Worm (Caenorhabditis elegans) whole organism, L3 larva: ENCODE results near the gene dhs-31.

Experiments
- aly-2 ChIP-seq: fragments of 150-350 bp; optimal IDR thresholded peaks from 2 replicates; lab custom pipeline; 2014; ENCODE audit warnings: missing biosample characterization, missing genetic modification characterization
- ama-1 ChIP-seq: fragments of 150-350 bp; optimal IDR thresholded peaks from 2 replicates; lab custom pipeline; 2018
- ceh-16 ChIP-seq: sonication (generic microtip); optimal IDR thresholded peaks from 2 replicates; lab custom pipeline; 2017; ENCODE audit warnings: missing biosample characterization, missing genetic modification characterization
- ceh-28 ChIP-seq: fragments of 150-350 bp; optimal IDR thresholded peaks from 2 replicates; lab custom pipeline; 2014; ENCODE audit warnings: missing biosample characterization, missing genetic modification reagents, missing genetic modification characterization
- ceh-9 ChIP-seq: sonication (generic microtip); optimal IDR thresholded peaks from 2 replicates; lab custom pipeline; 2018; ENCODE audit warnings: missing biosample characterization, missing genetic modification characterization
- egl-27 ChIP-seq: sonication (generic microtip); optimal IDR thresholded peaks from 4 replicates; lab custom pipeline; 2017; ENCODE audit warnings: missing biosample characterization, missing genetic modification reagents, missing genetic modification characterization
- egl-5 ChIP-seq: fragments of 150-350 bp; optimal IDR thresholded peaks from 2 replicates; lab custom pipeline; 2017; ENCODE audit warnings: missing biosample characterization, missing genetic modification reagents, missing genetic modification characterization, inconsistent platforms
- elt-1 ChIP-seq: fragments of 150-350 bp; optimal IDR thresholded peaks from 2 replicates; lab custom pipeline; 2014; ENCODE audit warnings: missing biosample characterization, missing genetic modification characterization
- fkh-10 ChIP-seq: sonication (generic microtip); optimal IDR thresholded peaks from 2 replicates; lab custom pipeline; 2017; ENCODE audit warnings: missing biosample characterization, missing genetic modification reagents, missing genetic modification characterization
- fkh-2 ChIP-seq: fragments of 150-350 bp; optimal IDR thresholded peaks from 2 replicates; lab custom pipeline; 2014; ENCODE audit warnings: missing biosample characterization, missing genetic modification reagents, missing genetic modification characterization
- fos-1 ChIP-seq: fragments of 150-350 bp; optimal IDR thresholded peaks from 2 replicates; lab custom pipeline; 2014; ENCODE audit warnings: missing biosample characterization, missing genetic modification characterization
- jun-1 ChIP-seq: fragments of 150-350 bp; optimal IDR thresholded peaks from 2 replicates; lab custom pipeline; 2014; ENCODE audit warnings: missing biosample characterization, missing genetic modification reagents, missing genetic modification characterization
- lin-15B ChIP-seq: fragments of 150-350 bp; optimal IDR thresholded peaks from 2 replicates; lab custom pipeline; 2014; ENCODE audit warnings: missing biosample characterization, missing genetic modification characterization
- lsy-12 ChIP-seq: sonication (generic microtip); optimal IDR thresholded peaks from 2 replicates; lab custom pipeline; 2016; ENCODE audit warnings: mild to moderate bottlenecking, missing genetic modification characterization, missing compliant biosample characterization
- nfya-1 ChIP-seq: sonication (generic microtip); optimal IDR thresholded peaks from 2 replicates; lab custom pipeline; 2017; ENCODE audit warnings: missing genetic modification characterization, mild to moderate bottlenecking, missing compliant biosample characterization, antibody characterized with exemption, moderate library complexity; ENCODE audit not compliant: insufficient read depth
- nhr-11 ChIP-seq: fragments of 150-350 bp; optimal IDR thresholded peaks from 2 replicates; lab custom pipeline; 2014; ENCODE audit warnings: missing biosample characterization, missing genetic modification characterization
- nhr-237 ChIP-seq: fragments of 150-350 bp; optimal IDR thresholded peaks from 2 replicates; lab custom pipeline; 2014; ENCODE audit warnings: missing biosample characterization, missing genetic modification characterization
- nhr-25 ChIP-seq: sonication (generic microtip); optimal IDR thresholded peaks from 2 replicates; lab custom pipeline; 2017; ENCODE audit warnings: missing biosample characterization, missing genetic modification characterization
- nhr-28 ChIP-seq: fragments of 150-350 bp; optimal IDR thresholded peaks from 2 replicates; lab custom pipeline; 2014; ENCODE audit warnings: missing biosample characterization, missing genetic modification characterization
- nhr-43 ChIP-seq: sonication (generic microtip); optimal IDR thresholded peaks from 2 replicates; lab custom pipeline; 2016; ENCODE audit warnings: mild to moderate bottlenecking, missing genetic modification characterization, missing compliant biosample characterization; ENCODE audit not compliant: poor library complexity, severe bottlenecking
- nhr-67 ChIP-seq: fragments of 150-350 bp; optimal IDR thresholded peaks from 2 replicates; lab custom pipeline; 2014; ENCODE audit warnings: missing biosample characterization, missing genetic modification characterization
- nhr-77 ChIP-seq: fragments of 150-350 bp; optimal IDR thresholded peaks from 2 replicates; lab custom pipeline; 2014; ENCODE audit warnings: missing biosample characterization, missing genetic modification characterization
- pha-4 ChIP-seq: fragments of 150-350 bp; optimal IDR thresholded peaks from 2 replicates; lab custom pipeline; 2014; ENCODE audit warnings: missing biosample characterization, missing genetic modification reagents, missing genetic modification characterization
- pqm-1 ChIP-seq: fragments of 150-350 bp; optimal IDR thresholded peaks from 2 replicates; lab custom pipeline; 2017; ENCODE audit warnings: missing biosample characterization, missing genetic modification characterization, inconsistent platforms
- skn-1 ChIP-seq: fragments of 150-350 bp; optimal IDR thresholded peaks from 2 replicates; lab custom pipeline; 2014; ENCODE audit warnings: missing biosample characterization, missing genetic modification characterization
- snpc-4 ChIP-seq: fragments of 150-350 bp; optimal IDR thresholded peaks from 2 replicates; lab custom pipeline; 2014; ENCODE audit warnings: missing biosample characterization, missing genetic modification characterization
- tbx-2 ChIP-seq: sonication (generic microtip); optimal IDR thresholded peaks from 2 replicates; lab custom pipeline; 2016; ENCODE audit warnings: mild to moderate bottlenecking, missing genetic modification characterization, missing compliant biosample characterization
- unc-39 ChIP-seq: sonication (generic microtip); optimal IDR thresholded peaks from 4 replicates; lab custom pipeline; 2017; ENCODE audit warnings: missing biosample characterization, missing genetic modification characterization
- unc-62 ChIP-seq: fragments of 150-350 bp; sonication (generic microtip); optimal IDR thresholded peaks from 4 replicates; lab custom pipeline; 2014; ENCODE audit warnings: missing biosample characterization, missing genetic modification reagents, missing genetic modification characterization
- zag-1 ChIP-seq: fragments of 150-350 bp; optimal IDR thresholded peaks from 2 replicates; lab custom pipeline; 2014; ENCODE audit warnings: missing biosample characterization, missing genetic modification characterization
- ztf-11 ChIP-seq: fragments of 150-350 bp; optimal IDR thresholded peaks from 2 replicates; lab custom pipeline; 2014; ENCODE audit warnings: missing biosample characterization, missing genetic modification characterization
- ztf-4 ChIP-seq: fragments of 150-350 bp; optimal IDR thresholded peaks from 2 replicates; lab custom pipeline; 2014; ENCODE audit warnings: missing biosample characterization, missing genetic modification characterization

dhs-31 gene

ce11 chrIV:10085401-10086187 is 44.9 kb upstream of the dhs-31 start, which contains the start of the genes col-2 and ndc-80 (continued):
- no peak for TF ChIP-seq aly-2 (tag; lab: Kevin White, UChicago)
- TF ChIP-seq, all 47 proteins: peak for 12

- TF ChIP-seq pqm-1 (tag; lab: Kevin White, UChicago), result no peak
- no peak for TF ChIP-seq ceh-28 (tag; lab: Kevin White, UChicago)
These were observed 43.7 kb upstream of the dhs-31 start, which contains the start of gene W01B6.8 for ce11 chrIV:10084323-10084959. Gene W01B6.8 (minus strand): TSS chrIV:10084373.

ce11 chrIV:10080816-10081215 is 40.1 kb upstream of the dhs-31 start, which contains the start of gene W01B6.6:
Gene W01B6.6 (plus strand): TSS chrIV:10081116.
- TF ChIP-seq nhr-43 (tag; lab: Kevin White, UChicago), result no peak
- no peak for TF ChIP-seq elt-1
- TF ChIP-seq, all 47 proteins: peak for 0

DNA sequence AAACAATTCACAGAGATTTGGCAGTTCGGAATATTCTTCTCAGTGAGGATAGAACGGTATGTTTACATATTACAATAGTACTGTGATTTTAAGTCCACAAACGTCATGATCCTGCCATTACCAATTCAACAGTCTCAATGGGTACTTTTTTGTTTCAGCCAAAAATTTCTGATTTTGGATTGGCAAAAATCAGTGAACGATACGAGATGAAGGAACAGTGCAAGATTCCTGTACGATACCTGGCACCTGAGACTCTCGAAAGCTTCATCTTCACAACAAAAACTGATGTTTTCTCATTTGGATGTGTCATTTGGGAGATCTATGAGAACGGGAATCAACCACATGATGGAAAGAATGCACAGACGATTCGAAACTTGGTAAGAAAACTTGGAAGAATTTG is 37.3 kb upstream of the dhs-31 start:
- TF ChIP-seq nhr-11 (tag; lab: Kevin White, UChicago) (no peak), pqm-1 (tag; lab: Kevin White, UChicago) (no peak), lsy-12 (tag; lab: Kevin White, UChicago) (no peak), fkh-10 (no peak), nhr-77 (no peak), zag-1 (tag; lab: Kevin White, UChicago) (no peak), ama-1 (no peak), elt-1 (no peak)

ce11 chrIV:10075899-10076298 is 35.2 kb upstream of the dhs-31 start, which contains the start of gene W01B6.5:
Gene W01B6.5 (plus strand): TSS chrIV:10076199.
- TF ChIP-seq tbx-2 (tag; lab: Kevin White, UChicago) (no peak), egl-5 (tag; lab: Kevin White, UChicago) (no peak), egl-27 (tag; lab: Kevin White, UChicago) (no peak), nhr-67 (tag; lab: Kevin White, UChicago) (no peak), unc-62 (GFP tag; lab: Kevin White, UChicago) (no peak), nhr-25 (no peak), jun-1 (tag; lab: Kevin White, UChicago) (no peak), snpc-4 (no peak), nhr-237 (tag; lab: Kevin White, UChicago) (no peak), ceh-9 (tag; lab: Kevin White, UChicago) (no peak), unc-39 (tag; lab: Kevin White, UChicago) (no peak), nhr-28 (tag; lab: Kevin White, UChicago) (no peak), ama-1 (no peak), ztf-11 (tag; lab: Kevin White, UChicago) (no peak), fkh-2 (tag; lab: Kevin White, UChicago) (no peak), nhr-77 (no peak), ztf-4 (tag; lab: Kevin White, UChicago) (no peak)

ce11 chrIV:10075034-10075510 is 34.4 kb upstream of the dhs-31 start, which contains the start of the genes ttbk-4 and W01B6.4:
Gene ttbk-4 (minus strand): TSS chrIV:10075134.
Gene W01B6.4 (plus strand): TSS chrIV:10075460.
- TF ChIP-seq nhr-67 (tag; lab: Kevin White, UChicago), result no peak
- TF ChIP-seq skn-1 (tag; lab: Kevin White, UChicago), result no peak
- no peak for TF ChIP-seq ztf-4 (tag; lab: Kevin White, UChicago)
- TF ChIP-seq fos-1, result no peak
- TF ChIP-seq lin-15B (tag; lab: Kevin White, UChicago), result no peak
- TF ChIP-seq ceh-16 (tag; lab: Kevin White, UChicago), result no peak
- TF ChIP-seq ztf-11 (tag; lab: Kevin White, UChicago), result no peak
- no peak for TF ChIP-seq lsy-12 (tag; lab: Kevin White, UChicago)
- TF ChIP-seq unc-62 (GFP tag; lab: Kevin White, UChicago), result no peak
- no peak for TF ChIP-seq ceh-9 (tag; lab: Kevin White, UChicago)
- no peak for TF ChIP-seq zag-1 (tag; lab: Kevin White, UChicago)
- no peak for TF ChIP-seq pha-4
- no peak for TF ChIP-seq nfya-1 (tag; lab: Kevin White, UChicago)
- TF ChIP-seq, all 47 proteins: peak for 0
